Fruit fly (Drosophila melanogaster) whole organism, prepupa: ENCODE results near the gene CG45676.

Source experiments
- CG10631 ChIP-seq: fragments of 200-800 bp; sonication (Bioruptor generic); optimal IDR thresholded peaks from 2 replicates; lab custom pipeline; 2016; ENCODE audit warnings: missing biosample characterization, missing genetic modification characterization
- CG10669 ChIP-seq: fragments of 200-800 bp; sonication (Bioruptor generic); optimal IDR thresholded peaks from 3 replicates; lab custom pipeline; 2018; ENCODE audit warnings: missing biosample characterization, mild to moderate bottlenecking, missing genetic modification characterization, moderate library complexity
- CG11294 ChIP-seq: fragments of 200-800 bp; sonication (Bioruptor generic); IDR thresholded peaks from 2 replicates; pipeline ENCODE4 v1.3.6; 2022; ENCODE audit warnings: missing biosample characterization, missing genetic modification characterization
- CG11902 ChIP-seq: fragments of 200-800 bp; sonication (Bioruptor generic); optimal IDR thresholded peaks from 3 replicates; lab custom pipeline; 2016; ENCODE audit warnings: missing biosample characterization, missing genetic modification characterization
- CG15336 ChIP-seq: fragments of 200-800 bp; sonication (Bioruptor generic); IDR thresholded peaks from 2 replicates; pipeline ENCODE4 v1.3.6; 2022; ENCODE audit warnings: missing biosample characterization, missing genetic modification characterization
- CG1621 ChIP-seq: fragments of 200-800 bp; sonication (Bioruptor generic); optimal IDR thresholded peaks from 3 replicates; lab custom pipeline; 2018; ENCODE audit warnings: missing biosample characterization, mild to moderate bottlenecking, missing genetic modification characterization
- CG16779 ChIP-seq: fragments of 200-800 bp; sonication (Bioruptor generic); optimal IDR thresholded peaks from 3 replicates; lab custom pipeline; 2017; ENCODE audit warnings: missing biosample characterization, mild to moderate bottlenecking, missing genetic modification characterization
- CG32006 ChIP-seq: fragments of 200-800 bp; sonication (Bioruptor generic); optimal IDR thresholded peaks from 3 replicates; lab custom pipeline; 2017; ENCODE audit warnings: missing biosample characterization, mild to moderate bottlenecking, missing genetic modification characterization
- CG34406 ChIP-seq: fragments of 200-800 bp; sonication (Bioruptor generic); optimal IDR thresholded peaks from 3 replicates; lab custom pipeline; 2016; ENCODE audit warnings: missing biosample characterization, missing genetic modification characterization
- CG3919 ChIP-seq: fragments of 200-800 bp; sonication (Bioruptor generic); optimal IDR thresholded peaks from 3 replicates; lab custom pipeline; 2016; ENCODE audit warnings: missing biosample characterization, missing genetic modification characterization
- CG4318 ChIP-seq: fragments of 200-800 bp; sonication (Bioruptor generic); optimal IDR thresholded peaks from 3 replicates; lab custom pipeline; 2017; ENCODE audit warnings: missing biosample characterization, mild to moderate bottlenecking, missing genetic modification characterization
- CG6163 ChIP-seq: fragments of 200-800 bp; sonication (Bioruptor generic); IDR thresholded peaks from 3 replicates; pipeline ENCODE4 v1.3.6; 2022; ENCODE audit warnings: missing biosample characterization, missing genetic modification characterization
- CG6808 ChIP-seq: fragments of 200-800 bp; sonication (Bioruptor generic); optimal IDR thresholded peaks from 3 replicates; lab custom pipeline; 2017; ENCODE audit warnings: missing biosample characterization, missing genetic modification characterization, mild to moderate bottlenecking, moderate library complexity, missing genetic modification reagents
- CG6854 ChIP-seq: fragments of 200-800 bp; sonication (Bioruptor generic); optimal IDR thresholded peaks from 2 replicates; lab custom pipeline; 2017; ENCODE audit warnings: missing biosample characterization, mild to moderate bottlenecking, missing genetic modification characterization
- CG7368 ChIP-seq: fragments of 200-800 bp; sonication (Bioruptor generic); optimal IDR thresholded peaks from 3 replicates; lab custom pipeline; 2016; ENCODE audit warnings: missing biosample characterization, missing genetic modification characterization
- CG8119 ChIP-seq: fragments of 200-800 bp; sonication (Bioruptor generic); IDR thresholded peaks from 3 replicates; pipeline ENCODE4 v1.3.6; 2022; ENCODE audit warnings: missing biosample characterization, missing genetic modification characterization
- CG8319 ChIP-seq: fragments of 200-800 bp; sonication (Bioruptor generic); optimal IDR thresholded peaks from 3 replicates; lab custom pipeline; 2016; ENCODE audit warnings: missing biosample characterization, missing genetic modification characterization
- CG8632 ChIP-seq: fragments of 200-800 bp; sonication (Bioruptor generic); optimal IDR thresholded peaks from 3 replicates; lab custom pipeline; 2016; ENCODE audit warnings: missing biosample characterization, missing genetic modification characterization
- CG9139 ChIP-seq: fragments of 200-800 bp; sonication (Bioruptor generic); optimal IDR thresholded peaks from 3 replicates; lab custom pipeline; 2017; ENCODE audit warnings: missing biosample characterization, mild to moderate bottlenecking, missing genetic modification characterization
- Eip75B ChIP-seq: fragments of 200-800 bp; sonication (Bioruptor generic); optimal IDR thresholded peaks from 3 replicates; lab custom pipeline; 2016; ENCODE audit warnings: missing biosample characterization, missing genetic modification characterization
- Eip93F ChIP-seq: fragments of 200-800 bp; sonication (Bioruptor generic); optimal IDR thresholded peaks from 2 replicates; lab custom pipeline; 2016; ENCODE audit warnings: missing biosample characterization, mild to moderate bottlenecking, missing genetic modification characterization
- Gug ChIP-seq: fragments of 200-800 bp; sonication (Bioruptor generic); IDR thresholded peaks from 2 replicates; pipeline ENCODE4 v1.3.6; 2022; ENCODE audit warnings: missing biosample characterization, missing genetic modification characterization
- Hr39 ChIP-seq: fragments of 200-800 bp; sonication (Bioruptor generic); optimal IDR thresholded peaks from 2 replicates; lab custom pipeline; 2016; ENCODE audit warnings: missing biosample characterization, missing genetic modification characterization
- Hr4 ChIP-seq: fragments of 200-800 bp; sonication (Bioruptor generic); optimal IDR thresholded peaks from 3 replicates; lab custom pipeline; 2016; ENCODE audit warnings: missing biosample characterization, missing genetic modification characterization
- Lpt ChIP-seq: fragments of 200-800 bp; sonication (Bioruptor generic); optimal IDR thresholded peaks from 3 replicates; lab custom pipeline; 2016; ENCODE audit warnings: missing biosample characterization, missing genetic modification characterization
- OdsH ChIP-seq: fragments of 200-800 bp; sonication (Bioruptor generic); optimal IDR thresholded peaks from 3 replicates; lab custom pipeline; 2016; ENCODE audit warnings: missing biosample characterization, missing genetic modification characterization
- Sox14 ChIP-seq: fragments of 200-800 bp; sonication (Bioruptor generic); optimal IDR thresholded peaks from 3 replicates; lab custom pipeline; 2016; ENCODE audit warnings: missing biosample characterization, missing genetic modification characterization
- Sox15 ChIP-seq: fragments of 200-800 bp; sonication (Bioruptor generic); optimal IDR thresholded peaks from 3 replicates; lab custom pipeline; 2016; ENCODE audit warnings: missing biosample characterization, missing genetic modification characterization
- acj6 ChIP-seq: fragments of 200-800 bp; sonication (Bioruptor generic); optimal IDR thresholded peaks from 3 replicates; lab custom pipeline; 2016; ENCODE audit warnings: missing biosample characterization, missing genetic modification characterization
- dac ChIP-seq: fragments of 200-800 bp; sonication (Bioruptor generic); optimal IDR thresholded peaks from 2 replicates; lab custom pipeline; 2017; ENCODE audit warnings: missing biosample characterization, mild to moderate bottlenecking, missing genetic modification characterization
- fd59A ChIP-seq: fragments of 200-800 bp; sonication (Bioruptor generic); optimal IDR thresholded peaks from 2 replicates; lab custom pipeline; 2017; ENCODE audit warnings: missing biosample characterization, mild to moderate bottlenecking, missing genetic modification characterization, missing genetic modification reagents
- fd85E ChIP-seq: fragments of 200-800 bp; sonication (Bioruptor generic); optimal IDR thresholded peaks from 3 replicates; lab custom pipeline; 2016; ENCODE audit warnings: missing biosample characterization, missing genetic modification characterization
- fkh ChIP-seq: fragments of 200-800 bp; sonication (Bioruptor generic); optimal IDR thresholded peaks from 3 replicates; lab custom pipeline; 2017; ENCODE audit warnings: missing biosample characterization, mild to moderate bottlenecking, missing genetic modification characterization, moderate library complexity
- pdm3 ChIP-seq: fragments of 200-800 bp; sonication (Bioruptor generic); optimal IDR thresholded peaks from 3 replicates; lab custom pipeline; 2016; ENCODE audit warnings: missing biosample characterization, missing genetic modification characterization
- salr ChIP-seq, 2 experiments: fragments of 200-800 bp; sonication (Bioruptor generic); optimal IDR thresholded peaks; 3 replicates each; lab custom pipeline; 2016 to 2018; ENCODE audit warnings: missing biosample characterization in 2 of 2, missing genetic modification characterization in 2 of 2, mild to moderate bottlenecking in 1 of 2
- svp ChIP-seq: fragments of 200-800 bp; sonication (Bioruptor generic); peaks from one replicate; lab custom pipeline; 2016; ENCODE audit warnings: missing biosample characterization, missing genetic modification characterization
- vri ChIP-seq: fragments of 200-800 bp; sonication (Bioruptor generic); optimal IDR thresholded peaks from 3 replicates; lab custom pipeline; 2016; ENCODE audit warnings: missing biosample characterization, mild to moderate bottlenecking, missing genetic modification characterization

Gene CG45676

dm6 chr3R:11458022-11458850 lies 39.6 kb downstream of the CG45676 start (continued):
- TF ChIP-seq Sox14 (GFP tag; lab: Kevin White, UChicago) (no peak), CG34406 (GFP tag; lab: Kevin White, UChicago) (no peak), OdsH (no peak), Sox15 (GFP tag; lab: Kevin White, UChicago) (no peak), CG8119 (GFP tag; lab: Robert Waterston, UW) (no peak), CG11902 (GFP tag; lab: Kevin White, UChicago) (no peak), fd85E (GFP tag; lab: Kevin White, UChicago) (no peak), acj6 (GFP tag; lab: Kevin White, UChicago) (no peak), CG6163 (GFP tag; lab: Robert Waterston, UW) (peak; percentile 36; the same call in 1 of the 3 replicates), Hr39 (peak; percentile 49), CG10631 (GFP tag; lab: Kevin White, UChicago) (no peak), CG16779 (tag; lab: Kevin White, UChicago) (no peak), Eip93F (GFP tag; lab: Kevin White, UChicago) (no peak), CG6808 (GFP tag; lab: Kevin White, UChicago) (no peak), dac (GFP tag; lab: Kevin White, UChicago) (no peak), CG3919 (no peak), pdm3 (no peak), CG7368 (GFP tag; lab: Kevin White, UChicago) (no peak), CG15336 (GFP tag; lab: Robert Waterston, UW) (no peak), svp (GFP tag; lab: Kevin White, UChicago) (peak; percentile 96), fd59A (GFP tag; lab: Kevin White, UChicago) (no peak), CG8319 (no peak), CG4318 (GFP tag; lab: Kevin White, UChicago) (no peak), CG6854 (no peak), CG1621 (tag; lab: Kevin White, UChicago) (no peak), CG32006 (GFP tag; lab: Kevin White, UChicago) (no peak), salr (GFP tag; optimal IDR thresholded peaks at IDR 0.05; lab: Kevin White, UChicago) (no peak), Hr4 (GFP tag; lab: Kevin White, UChicago) (no peak), CG10669 (GFP tag; lab: Kevin White, UChicago) (no peak), fkh (GFP tag; lab: Kevin White, UChicago) (no peak), CG11294 (GFP tag; lab: Robert Waterston, UW) (no peak)

dm6 chr3R:11458851-11459175 lies 40.1 kb downstream of the CG45676 start:
- TF ChIP-seq vri (GFP tag; lab: Kevin White, UChicago): no peak
- no peak for TF ChIP-seq Eip75B (GFP tag; lab: Kevin White, UChicago)
- no peak for TF ChIP-seq salr (GFP tag; optimal IDR thresholded peaks at IDR 0.05; lab: Kevin White, UChicago)
- no peak for TF ChIP-seq Gug (GFP tag; lab: Robert Waterston, UW)
- TF ChIP-seq CG9139 (GFP tag; lab: Kevin White, UChicago): no peak
- TF ChIP-seq CG7368 (GFP tag; lab: Kevin White, UChicago): no peak
- TF ChIP-seq CG15336 (GFP tag; lab: Robert Waterston, UW): no peak
- no peak for TF ChIP-seq CG10631 (GFP tag; lab: Kevin White, UChicago)
- TF ChIP-seq CG3919: no peak
- TF ChIP-seq acj6 (GFP tag; lab: Kevin White, UChicago): no peak
- TF ChIP-seq fd59A (GFP tag; lab: Kevin White, UChicago): no peak
- TF ChIP-seq Lpt (GFP tag; lab: Kevin White, UChicago): no peak
- no peak for TF ChIP-seq CG8632 (GFP tag; lab: Kevin White, UChicago)
